Worm (Caenorhabditis elegans) whole organism, mixed stage, embryonic: ENCODE measurements around the gene idpc-6.

Source experiments
- blmp-1 ChIP-seq: fragments of 150-350 bp; optimal IDR thresholded peaks from 2 replicates; lab custom pipeline; 2014; ENCODE audit warnings: missing biosample characterization, missing genetic modification characterization
- ceh-39 ChIP-seq: fragments of 150-350 bp; optimal IDR thresholded peaks from 2 replicates; lab custom pipeline; 2014; ENCODE audit warnings: missing biosample characterization, missing genetic modification characterization
- ceh-43 ChIP-seq: fragments of 200-800 bp; sonication (Bioruptor generic); optimal IDR thresholded peaks from 2 replicates; lab custom pipeline; 2018; ENCODE audit warnings: mild to moderate bottlenecking, missing genetic modification characterization, moderate library complexity, missing compliant biosample characterization
- ceh-83 ChIP-seq: fragments of 200-800 bp; sonication (Bioruptor generic); optimal IDR thresholded peaks from 2 replicates; lab custom pipeline; 2018; ENCODE audit warnings: mild to moderate bottlenecking, missing genetic modification characterization, missing compliant biosample characterization
- ces-1 ChIP-seq: fragments of 150-350 bp; optimal IDR thresholded peaks from 2 replicates; lab custom pipeline; 2014; ENCODE audit warnings: missing biosample characterization, missing genetic modification reagents, missing genetic modification characterization
- cnd-1 ChIP-seq: fragments of 200-800 bp; sonication (Bioruptor generic); optimal IDR thresholded peaks from 2 replicates; lab custom pipeline; 2018; ENCODE audit warnings: mild to moderate bottlenecking, missing genetic modification characterization, missing compliant biosample characterization
- drap-1 ChIP-seq: fragments of 200-800 bp; sonication (Bioruptor generic); optimal IDR thresholded peaks from 3 replicates; lab custom pipeline; 2018; ENCODE audit warnings: mild to moderate bottlenecking, missing genetic modification characterization, missing compliant biosample characterization
- elt-1 ChIP-seq: sonication (generic microtip); optimal IDR thresholded peaks from 2 replicates; lab custom pipeline; 2017; ENCODE audit warnings: missing genetic modification characterization, mild to moderate bottlenecking, missing compliant biosample characterization, antibody characterized with exemption, moderate library complexity, borderline replicate concordance; ENCODE audit not compliant: insufficient read depth
- elt-3 ChIP-seq: fragments of 150-350 bp; optimal IDR thresholded peaks from 2 replicates; lab custom pipeline; 2014; ENCODE audit warnings: missing biosample characterization, missing genetic modification characterization
- flh-1 ChIP-seq: fragments of 200-800 bp; sonication (Bioruptor generic); optimal IDR thresholded peaks from 2 replicates; lab custom pipeline; 2018; ENCODE audit warnings: mild to moderate bottlenecking, missing genetic modification characterization, moderate library complexity, missing compliant biosample characterization
- lin-13 ChIP-seq: fragments of 150-350 bp; optimal IDR thresholded peaks from 2 replicates; lab custom pipeline; 2014; ENCODE audit warnings: missing biosample characterization, missing genetic modification characterization
- lin-32 ChIP-seq: fragments of 200-800 bp; sonication (Bioruptor generic); optimal IDR thresholded peaks from 2 replicates; lab custom pipeline; 2018; ENCODE audit warnings: mild to moderate bottlenecking, missing genetic modification characterization, missing compliant biosample characterization
- lsy-2 ChIP-seq: fragments of 150-350 bp; optimal IDR thresholded peaks from 2 replicates; lab custom pipeline; 2014; ENCODE audit warnings: missing biosample characterization, missing genetic modification characterization
- mab-5 ChIP-seq: fragments of 150-350 bp; optimal IDR thresholded peaks from 2 replicates; lab custom pipeline; 2014; ENCODE audit warnings: missing biosample characterization, missing genetic modification characterization
- mep-1 ChIP-seq: fragments of 150-350 bp; optimal IDR thresholded peaks from 2 replicates; lab custom pipeline; 2017; ENCODE audit warnings: missing biosample characterization, missing genetic modification reagents, missing genetic modification characterization, inconsistent platforms
- mls-2 ChIP-seq: sonication (generic microtip); optimal IDR thresholded peaks from 2 replicates; lab custom pipeline; 2016; ENCODE audit warnings: mild to moderate bottlenecking, missing genetic modification characterization, moderate library complexity, missing compliant biosample characterization
- nhr-2 ChIP-seq: fragments of 150-350 bp; optimal IDR thresholded peaks from 2 replicates; lab custom pipeline; 2014; ENCODE audit warnings: missing biosample characterization, missing genetic modification characterization
- nhr-237 ChIP-seq: fragments of 150-350 bp; optimal IDR thresholded peaks from 2 replicates; lab custom pipeline; 2014; ENCODE audit warnings: missing biosample characterization, missing genetic modification characterization
- nhr-28 ChIP-seq: fragments of 150-350 bp; optimal IDR thresholded peaks from 2 replicates; lab custom pipeline; 2014; ENCODE audit warnings: missing biosample characterization, missing genetic modification characterization
- nhr-76 ChIP-seq: sonication (generic microtip); optimal IDR thresholded peaks from 2 replicates; lab custom pipeline; 2017; ENCODE audit warnings: missing biosample characterization, missing genetic modification characterization
- pha-4 ChIP-seq: fragments of 150-350 bp; optimal IDR thresholded peaks from 2 replicates; lab custom pipeline; 2018; ENCODE audit warnings: missing biosample characterization, missing genetic modification reagents, missing genetic modification characterization
- sem-2 ChIP-seq: fragments of 200-800 bp; sonication (Bioruptor generic); optimal IDR thresholded peaks from 2 replicates; lab custom pipeline; 2018; ENCODE audit warnings: mild to moderate bottlenecking, missing genetic modification characterization, missing compliant biosample characterization
- snpc-4 ChIP-seq: fragments of 150-350 bp; optimal IDR thresholded peaks from 2 replicates; lab custom pipeline; 2014; ENCODE audit warnings: missing biosample characterization, missing genetic modification characterization
- sptf-1 ChIP-seq: sonication (generic microtip); optimal IDR thresholded peaks from 2 replicates; lab custom pipeline; 2017; ENCODE audit warnings: mild to moderate bottlenecking, missing genetic modification characterization, moderate library complexity, missing compliant biosample characterization
- tbx-8 ChIP-seq: fragments of 200-800 bp; sonication (Bioruptor generic); optimal IDR thresholded peaks from 2 replicates; lab custom pipeline; 2018; ENCODE audit warnings: mild to moderate bottlenecking, missing genetic modification characterization, moderate library complexity, missing compliant biosample characterization
- unc-120 ChIP-seq: sonication (generic microtip); optimal IDR thresholded peaks from 2 replicates; lab custom pipeline; 2017; ENCODE audit warnings: missing genetic modification characterization, missing compliant biosample characterization; ENCODE audit not compliant: poor library complexity, severe bottlenecking
- unc-39 ChIP-seq: fragments of 150-350 bp; optimal IDR thresholded peaks from 2 replicates; lab custom pipeline; 2014; ENCODE audit warnings: missing biosample characterization, missing genetic modification characterization
- unc-62 ChIP-seq: fragments of 150-350 bp; optimal IDR thresholded peaks from 2 replicates; lab custom pipeline; 2014; ENCODE audit warnings: missing biosample characterization, missing genetic modification reagents, missing genetic modification characterization
- zip-8 ChIP-seq: fragments of 150-350 bp; optimal IDR thresholded peaks from 2 replicates; lab custom pipeline; 2014; ENCODE audit warnings: missing biosample characterization, missing genetic modification characterization
- ztf-11 ChIP-seq: fragments of 150-350 bp; optimal IDR thresholded peaks from 2 replicates; lab custom pipeline; 2014; ENCODE audit warnings: missing biosample characterization, missing genetic modification characterization

The idpc-6 gene

ce11 chrV:9618420-9618819 lies 1.5 kb upstream of the idpc-6 start:
- TF ChIP-seq nhr-237 (tag; lab: Kevin White, UChicago) (no peak), unc-62 (GFP tag; lab: Kevin White, UChicago) (no peak), mep-1 (no peak), elt-3 (tag; lab: Kevin White, UChicago) (no peak), nhr-2 (no peak), cnd-1 (tag; lab: Kevin White, UChicago) (no peak), lin-32 (GFP tag; lab: Kevin White, UChicago) (no peak), zip-8 (tag; lab: Kevin White, UChicago) (no peak), lin-13 (tag; lab: Kevin White, UChicago) (no peak), ceh-43 (no peak), lsy-2 (tag; lab: Kevin White, UChicago) (no peak), drap-1 (GFP tag; lab: Kevin White, UChicago) (no peak), ztf-11 (tag; lab: Kevin White, UChicago) (no peak), sem-2 (no peak), ces-1 (GFP tag; lab: Kevin White, UChicago) (no peak)

DNA sequence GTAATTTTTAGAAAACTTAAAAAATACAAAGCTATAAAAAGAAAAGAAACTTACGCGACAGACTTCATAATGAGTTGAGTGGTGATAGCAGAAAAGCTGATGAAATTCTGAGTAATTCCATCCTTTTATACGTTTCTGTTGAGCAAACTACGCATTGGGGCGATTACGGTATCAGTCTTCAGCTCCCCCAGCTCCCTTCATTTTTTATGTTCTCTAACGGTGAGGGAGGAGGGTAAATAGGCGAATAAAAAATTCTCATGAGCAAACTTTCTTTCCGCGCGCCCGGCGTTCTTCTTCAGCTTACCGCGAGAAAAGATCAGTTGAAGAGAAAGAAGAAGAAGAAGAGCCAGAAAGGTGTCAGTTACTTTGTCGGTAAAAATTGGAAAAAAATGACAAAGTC lies 1.0 kb upstream of the idpc-6 start, which contains the start of gene idpc-7:
Gene idpc-7 (minus strand): TSS at position 101 of the 400 bp plus-strand sequence.
- TF ChIP-seq unc-62 (GFP tag; lab: Kevin White, UChicago), result no peak
- TF ChIP-seq nhr-2, result no peak
- TF ChIP-seq pha-4 (tag; lab: Kevin White, UChicago), result no peak
- TF ChIP-seq snpc-4 (tag; lab: Kevin White, UChicago), result no peak
- no peak for TF ChIP-seq sem-2
- TF ChIP-seq drap-1 (GFP tag; lab: Kevin White, UChicago), result no peak
- no peak for TF ChIP-seq nhr-237 (tag; lab: Kevin White, UChicago)
- TF ChIP-seq, all 35 proteins: peak for 0

DNA sequence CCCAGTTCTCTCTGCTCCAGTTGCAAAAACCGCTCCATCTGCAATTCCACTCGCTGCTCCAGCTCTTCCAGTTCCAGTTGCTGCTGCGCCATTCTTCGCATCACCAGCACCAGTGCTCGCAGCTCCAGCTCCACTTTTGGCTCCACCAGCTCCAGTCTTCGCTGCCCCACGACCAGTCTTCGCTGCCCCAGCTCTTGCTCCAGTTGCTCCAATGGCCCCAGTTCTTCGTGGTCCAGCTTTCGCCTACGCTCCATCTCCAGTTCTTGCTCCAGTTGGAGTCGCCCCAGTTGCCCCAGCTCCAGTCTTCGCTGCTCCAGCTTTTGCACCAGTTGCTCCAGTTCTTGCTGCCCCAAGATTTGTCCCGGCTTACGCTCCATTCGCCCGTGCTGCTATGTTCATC lies 467 bp downstream of the idpc-6 start:
- TF ChIP-seq unc-120 (tag; lab: Kevin White, UChicago) (no peak), blmp-1 (no peak), ceh-83 (peak; percentile 0), zip-8 (tag; lab: Kevin White, UChicago) (no peak)

DNA sequence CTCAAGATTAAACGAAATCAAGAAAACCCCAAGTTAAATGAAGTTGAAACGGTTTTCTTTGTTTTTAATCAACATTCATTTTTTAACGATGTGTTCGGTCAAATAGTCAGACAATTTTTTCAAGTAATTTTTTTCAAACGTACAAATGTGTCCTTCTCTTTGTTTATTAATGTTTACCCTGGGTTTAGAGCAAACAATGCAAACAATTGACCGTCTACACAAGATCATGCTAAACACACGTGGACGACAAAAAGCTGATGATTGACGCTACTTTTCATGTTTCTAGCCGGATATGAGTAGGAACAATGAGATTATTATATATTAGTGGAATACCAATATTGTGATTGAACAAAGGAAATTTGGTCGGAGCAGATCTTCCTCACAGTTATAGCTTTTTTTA lies 1.5 kb downstream of the idpc-6 start:
- TF ChIP-seq ztf-11 (tag; lab: Kevin White, UChicago), result no peak
- no peak for TF ChIP-seq cnd-1 (tag; lab: Kevin White, UChicago)
- TF ChIP-seq unc-39 (tag; lab: Kevin White, UChicago), result no peak
- TF ChIP-seq nhr-28 (tag; lab: Kevin White, UChicago), result no peak
- no peak for TF ChIP-seq flh-1 (GFP tag; lab: Kevin White, UChicago)
- no peak for TF ChIP-seq mab-5 (tag; lab: Kevin White, UChicago)
- TF ChIP-seq nhr-237 (tag; lab: Kevin White, UChicago), result no peak
- TF ChIP-seq elt-3 (tag; lab: Kevin White, UChicago), result no peak
- TF ChIP-seq unc-120 (tag; lab: Kevin White, UChicago), result no peak
- TF ChIP-seq elt-1 (tag; lab: Kevin White, UChicago), result no peak
- no peak for TF ChIP-seq ceh-39 (tag; lab: Kevin White, UChicago)
- TF ChIP-seq unc-62 (GFP tag; lab: Kevin White, UChicago), result no peak
- no peak for TF ChIP-seq blmp-1
- no peak for TF ChIP-seq mls-2 (tag; lab: Kevin White, UChicago)
- TF ChIP-seq ceh-43, result no peak
- TF ChIP-seq drap-1 (GFP tag; lab: Kevin White, UChicago), result no peak
- TF ChIP-seq zip-8 (tag; lab: Kevin White, UChicago), result no peak
- no peak for TF ChIP-seq pha-4 (tag; lab: Kevin White, UChicago)
- TF ChIP-seq nhr-76 (tag; lab: Kevin White, UChicago), result no peak
- TF ChIP-seq lsy-2 (tag; lab: Kevin White, UChicago), result no peak
- TF ChIP-seq, all 35 proteins: peak for 0

ce11 chrV:9622834-9623233 lies 2.9 kb downstream of the idpc-6 start, which contains the start of gene idpc-5:
Gene idpc-5, minus strand, starts transcription at chrV:9622934.
- no peak for TF ChIP-seq sptf-1 (tag; lab: Kevin White, UChicago)
- TF ChIP-seq blmp-1, result no peak
- TF ChIP-seq nhr-28 (tag; lab: Kevin White, UChicago), result no peak
- no peak for TF ChIP-seq mab-5 (tag; lab: Kevin White, UChicago)
- no peak for TF ChIP-seq sem-2
- no peak for TF ChIP-seq pha-4 (tag; lab: Kevin White, UChicago)
- TF ChIP-seq ztf-11 (tag; lab: Kevin White, UChicago), result no peak
- TF ChIP-seq tbx-8, result no peak
- no peak for TF ChIP-seq drap-1 (GFP tag; lab: Kevin White, UChicago)
- TF ChIP-seq mep-1, result no peak
- no peak for TF ChIP-seq cnd-1 (tag; lab: Kevin White, UChicago)
- TF ChIP-seq, all 35 proteins: peak for 0
